Worm (Caenorhabditis elegans) whole organism, L3 larva: Measurements from ENCODE around the gene ZK218.7.

Experiments used
- R02D3.7 ChIP-seq: fragments of 150-350 bp; optimal IDR thresholded peaks from 2 replicates; lab custom pipeline; 2014; ENCODE audit warnings: missing biosample characterization, missing genetic modification characterization
- ceh-28 ChIP-seq: fragments of 150-350 bp; optimal IDR thresholded peaks from 2 replicates; lab custom pipeline; 2014; ENCODE audit warnings: missing biosample characterization, missing genetic modification reagents, missing genetic modification characterization
- elt-1 ChIP-seq: fragments of 150-350 bp; optimal IDR thresholded peaks from 2 replicates; lab custom pipeline; 2014; ENCODE audit warnings: missing biosample characterization, missing genetic modification characterization
- elt-2 ChIP-seq: sonication (generic microtip); optimal IDR thresholded peaks from 2 replicates; lab custom pipeline; 2016; ENCODE audit warnings: missing genetic modification reagents, mild to moderate bottlenecking, missing genetic modification characterization, missing compliant biosample characterization
- fkh-10 ChIP-seq: sonication (generic microtip); optimal IDR thresholded peaks from 2 replicates; lab custom pipeline; 2017; ENCODE audit warnings: missing biosample characterization, missing genetic modification reagents, missing genetic modification characterization
- mdl-1 ChIP-seq: fragments of 150-350 bp; optimal IDR thresholded peaks from 2 replicates; lab custom pipeline; 2014; ENCODE audit warnings: missing biosample characterization, missing genetic modification characterization
- nhr-76 ChIP-seq: fragments of 150-350 bp; sonication (generic microtip); optimal IDR thresholded peaks from 5 replicates; lab custom pipeline; 2014; ENCODE audit warnings: missing biosample characterization, missing genetic modification characterization
- snpc-4 ChIP-seq: fragments of 150-350 bp; optimal IDR thresholded peaks from 2 replicates; lab custom pipeline; 2014; ENCODE audit warnings: missing biosample characterization, missing genetic modification characterization
- tbx-2 ChIP-seq: sonication (generic microtip); optimal IDR thresholded peaks from 2 replicates; lab custom pipeline; 2016; ENCODE audit warnings: mild to moderate bottlenecking, missing genetic modification characterization, missing compliant biosample characterization
- unc-62 ChIP-seq: fragments of 150-350 bp; sonication (generic microtip); optimal IDR thresholded peaks from 4 replicates; lab custom pipeline; 2014; ENCODE audit warnings: missing biosample characterization, missing genetic modification reagents, missing genetic modification characterization
- zag-1 ChIP-seq: fragments of 150-350 bp; optimal IDR thresholded peaks from 2 replicates; lab custom pipeline; 2014; ENCODE audit warnings: missing biosample characterization, missing genetic modification characterization
- ztf-11 ChIP-seq: fragments of 150-350 bp; optimal IDR thresholded peaks from 2 replicates; lab custom pipeline; 2014; ENCODE audit warnings: missing biosample characterization, missing genetic modification characterization

DNA sequence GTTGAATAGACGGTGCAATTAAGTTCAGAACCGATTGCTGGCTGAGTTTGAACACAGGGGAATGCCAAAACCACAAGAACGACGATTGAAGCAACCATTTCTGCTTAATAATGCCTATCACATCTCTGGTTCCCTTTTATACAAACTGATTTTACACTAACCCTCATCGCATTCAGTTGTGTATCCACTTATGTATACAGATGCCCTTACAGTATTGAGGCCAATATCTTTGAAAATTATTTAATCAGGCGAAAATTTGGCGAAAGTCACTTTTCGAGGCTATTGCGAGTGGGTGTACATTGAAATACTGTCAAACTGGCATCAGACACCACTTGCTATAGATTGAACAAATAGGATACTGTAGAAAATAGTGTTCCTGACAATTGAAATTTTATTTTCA lies 6.9 kb upstream of the ZK218.7 start, which contains the start of the genes ZK218.3 and ZK218.4:
- TF ChIP-seq snpc-4 (tag; lab: Kevin White, UChicago) (no peak), tbx-2 (tag; lab: Kevin White, UChicago) (no peak), fkh-10 (GFP tag; lab: Kevin White, UChicago) (no peak), unc-62 (no peak), R02D3.7 (no peak), zag-1 (tag; lab: Kevin White, UChicago) (no peak), ceh-28 (tag; lab: Kevin White, UChicago) (no peak), ztf-11 (tag; lab: Kevin White, UChicago) (no peak), nhr-76 (tag; lab: Kevin White, UChicago) (no peak), elt-1 (tag; lab: Kevin White, UChicago) (no peak), mdl-1 (tag; lab: Kevin White, UChicago) (no peak), elt-2 (tag; lab: Kevin White, UChicago) (no peak)
